Worm (Caenorhabditis elegans): ENCODE measurements around the gene gasr-8.

DNA sequence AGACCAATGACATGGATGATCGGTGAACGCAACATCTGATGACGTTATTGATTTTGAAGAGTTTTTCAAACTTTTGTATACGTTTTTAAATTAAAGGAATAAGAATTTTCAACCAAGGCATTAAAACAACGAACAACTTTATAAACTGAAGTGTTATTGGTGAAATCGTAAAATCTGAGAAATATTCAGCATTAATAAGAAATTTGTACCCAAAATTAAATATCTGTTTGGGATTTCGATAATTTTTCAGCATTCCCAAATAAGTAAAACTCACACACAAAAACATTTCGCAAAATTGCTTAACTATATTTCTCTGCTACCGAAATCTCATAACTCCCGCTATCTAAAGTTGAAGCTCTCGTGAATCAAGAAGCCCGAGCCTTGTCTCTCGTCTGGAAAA is 29.3 kb upstream of the gasr-8 start:
- no peak for TF ChIP-seq attf-6 (GFP tag; IDR thresholded peaks at IDR 0.05)
- TF ChIP-seq snpc-4 (GFP tag; optimal IDR thresholded peaks at IDR 0.05), result no peak
- TF ChIP-seq snpc-4 (tag; optimal IDR thresholded peaks at IDR 0.05), result no peak
- no peak for TF ChIP-seq unc-130 (GFP tag; optimal IDR thresholded peaks at IDR 0.05)
- no peak for TF ChIP-seq somi-1 (GFP tag; optimal IDR thresholded peaks at IDR 0.05)
- no peak for TF ChIP-seq rcor-1 (GFP tag; IDR thresholded peaks at IDR 0.05)
- TF ChIP-seq T07F8.4 (tag; optimal IDR thresholded peaks at IDR 0.05), result no peak
- no peak for TF ChIP-seq F10E7.11 (tag; optimal IDR thresholded peaks at IDR 0.05)
- no peak for TF ChIP-seq Y95B8A.8 (GFP tag; IDR thresholded peaks at IDR 0.05)
- no peak for TF ChIP-seq ets-4 (GFP tag; optimal IDR thresholded peaks at IDR 0.05)
- TF ChIP-seq hmg-1.2 (GFP tag; IDR thresholded peaks at IDR 0.05), result no peak
- TF ChIP-seq lsl-1 (GFP tag; optimal IDR thresholded peaks at IDR 0.05), result no peak
- no peak for TF ChIP-seq ceh-100 (GFP tag; IDR thresholded peaks at IDR 0.05)
- TF ChIP-seq hmg-20 (GFP tag; IDR thresholded peaks at IDR 0.05), result no peak
- TF ChIP-seq him-1 (tag; optimal IDR thresholded peaks at IDR 0.05), result no peak
